Fruit fly (Drosophila melanogaster): ENCODE data around the gene CG46458.

Gene CG46458

DNA sequence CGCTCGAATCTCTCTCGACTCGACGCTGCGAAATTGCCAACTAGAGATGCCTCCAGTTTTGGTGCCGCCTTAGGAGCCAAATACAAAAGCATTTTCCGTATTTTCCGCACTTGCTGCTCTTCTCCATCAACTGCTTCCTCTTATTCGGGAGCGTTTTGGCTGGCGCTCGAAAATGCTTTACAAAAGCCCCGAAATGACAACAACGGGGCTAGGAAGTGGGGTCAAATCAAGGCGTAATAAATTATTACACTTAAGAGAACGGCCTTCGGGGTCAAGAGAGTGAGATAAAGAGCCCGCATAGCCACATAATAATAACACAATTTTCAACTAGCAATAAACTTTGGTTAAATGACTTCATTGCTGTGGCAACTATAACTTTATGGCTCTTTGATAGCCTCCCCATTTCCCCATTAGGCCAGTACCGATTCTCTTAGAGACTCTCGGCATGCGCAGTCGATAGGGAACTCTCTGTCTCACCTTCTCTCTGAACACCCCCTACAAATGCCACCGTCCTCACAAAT lies at the start of gene CG46458:
Gene CG46458, minus strand, starts transcription at position 51 of the 521 bp plus-strand sequence.
- no peak for TF ChIP-seq psq (optimal IDR thresholded peaks at IDR 0.05)
- TF ChIP-seq h (optimal IDR thresholded peaks at IDR 0.05) = no peak
- TF ChIP-seq insv (optimal IDR thresholded peaks at IDR 0.05) = no peak
- TF ChIP-seq Myc (optimal IDR thresholded peaks at IDR 0.05) = no peak
- TF ChIP-seq ttk (optimal IDR thresholded peaks at IDR 0.05) = no peak
- TF ChIP-seq Sin3A (optimal IDR thresholded peaks at IDR 0.05) = no peak

DNA sequence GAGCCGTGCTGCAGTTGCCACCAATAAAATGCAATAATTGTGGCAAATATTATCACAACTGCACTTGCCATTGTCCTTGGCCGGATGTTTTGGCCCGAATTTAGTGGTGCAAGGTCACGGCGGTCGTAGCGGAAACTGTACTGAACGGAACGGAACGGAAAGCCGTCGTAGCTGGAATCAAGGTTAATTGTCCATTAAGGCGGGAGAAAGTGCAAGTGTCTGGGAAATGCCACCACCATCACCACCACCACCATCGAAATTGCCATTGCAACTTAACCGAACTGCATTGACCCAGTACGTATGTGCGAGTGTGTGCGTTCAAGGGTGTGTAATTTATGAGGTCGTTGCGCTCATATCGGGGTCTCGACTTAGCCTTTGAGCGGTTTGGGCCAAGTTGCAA lies 48.8 kb upstream of the CG46458 start:
- TF ChIP-seq Sin3A (optimal IDR thresholded peaks at IDR 0.05) (no peak), Myc (optimal IDR thresholded peaks at IDR 0.05) (no peak), psq (optimal IDR thresholded peaks at IDR 0.05) (no peak), h (optimal IDR thresholded peaks at IDR 0.05) (no peak), insv (optimal IDR thresholded peaks at IDR 0.05) (no peak), ttk (optimal IDR thresholded peaks at IDR 0.05) (no peak)

DNA sequence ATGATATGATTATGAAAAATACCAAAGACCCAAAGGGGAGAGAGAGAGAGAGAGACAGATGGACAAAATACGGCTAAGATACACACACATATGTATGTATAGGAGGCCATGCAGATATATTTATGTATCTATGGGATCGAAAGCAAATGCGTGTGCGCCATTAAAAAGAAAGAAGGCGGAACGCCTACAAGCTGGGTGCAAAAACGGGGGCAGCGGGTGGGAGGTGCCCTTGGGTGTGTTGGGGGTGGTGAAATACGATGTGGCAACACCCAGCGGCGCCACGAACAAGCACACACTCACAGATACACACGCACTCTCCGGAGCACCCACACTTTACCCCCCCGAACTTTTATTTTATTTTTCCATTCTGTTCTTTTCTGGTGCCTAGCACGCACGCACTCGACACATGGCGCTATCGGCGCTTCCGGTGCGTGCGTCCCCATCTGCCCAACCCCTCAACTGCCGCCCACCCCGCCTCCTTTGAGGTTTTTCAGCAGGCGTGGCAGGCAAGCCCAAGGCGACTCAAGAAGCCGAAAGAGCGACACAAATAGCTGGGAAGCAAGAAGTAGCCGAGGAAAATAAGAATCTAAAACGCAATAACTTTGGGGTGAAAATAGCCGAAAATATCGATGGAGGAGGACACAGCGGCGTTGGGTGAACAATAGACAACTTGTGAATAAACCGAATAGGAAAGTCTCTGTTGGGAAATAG lies 46.5 kb upstream of the CG46458 start:
- TF ChIP-seq ttk (optimal IDR thresholded peaks at IDR 0.05) = no peak
- TF ChIP-seq psq (optimal IDR thresholded peaks at IDR 0.05) = no peak
- no peak for TF ChIP-seq Sin3A (optimal IDR thresholded peaks at IDR 0.05)
- TF ChIP-seq insv (optimal IDR thresholded peaks at IDR 0.05) = no peak
- no peak for TF ChIP-seq h (optimal IDR thresholded peaks at IDR 0.05)
- TF ChIP-seq Myc (optimal IDR thresholded peaks at IDR 0.05) = no peak

DNA sequence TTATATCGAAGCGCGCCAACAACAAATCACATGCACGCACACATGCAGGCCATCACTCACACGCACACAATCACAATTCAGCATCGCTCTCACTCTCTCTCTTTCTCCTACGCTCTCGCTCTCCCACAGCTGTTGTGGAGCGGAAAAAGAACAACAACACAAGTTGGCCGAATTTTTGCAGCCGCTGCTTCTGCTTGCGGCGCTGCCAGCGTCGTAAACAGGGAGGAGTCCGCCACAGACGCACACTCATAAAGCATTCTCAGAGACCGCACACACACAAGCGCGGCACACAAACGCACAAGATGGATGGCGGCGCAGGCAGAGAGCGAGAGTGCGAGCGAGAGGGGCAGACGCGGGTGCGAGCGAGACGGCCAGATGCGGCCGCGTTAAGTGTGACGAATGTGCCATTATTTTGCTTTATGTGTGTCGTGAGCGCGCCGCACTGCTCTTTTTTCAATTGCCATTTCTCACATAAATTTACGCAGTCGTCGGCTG lies 42.6 kb upstream of the CG46458 start:
- TF ChIP-seq insv (optimal IDR thresholded peaks at IDR 0.05) (no peak), h (optimal IDR thresholded peaks at IDR 0.05) (no peak), Sin3A (optimal IDR thresholded peaks at IDR 0.05) (no peak), psq (optimal IDR thresholded peaks at IDR 0.05) (no peak), Myc (optimal IDR thresholded peaks at IDR 0.05) (no peak), ttk (optimal IDR thresholded peaks at IDR 0.05) (no peak)

DNA sequence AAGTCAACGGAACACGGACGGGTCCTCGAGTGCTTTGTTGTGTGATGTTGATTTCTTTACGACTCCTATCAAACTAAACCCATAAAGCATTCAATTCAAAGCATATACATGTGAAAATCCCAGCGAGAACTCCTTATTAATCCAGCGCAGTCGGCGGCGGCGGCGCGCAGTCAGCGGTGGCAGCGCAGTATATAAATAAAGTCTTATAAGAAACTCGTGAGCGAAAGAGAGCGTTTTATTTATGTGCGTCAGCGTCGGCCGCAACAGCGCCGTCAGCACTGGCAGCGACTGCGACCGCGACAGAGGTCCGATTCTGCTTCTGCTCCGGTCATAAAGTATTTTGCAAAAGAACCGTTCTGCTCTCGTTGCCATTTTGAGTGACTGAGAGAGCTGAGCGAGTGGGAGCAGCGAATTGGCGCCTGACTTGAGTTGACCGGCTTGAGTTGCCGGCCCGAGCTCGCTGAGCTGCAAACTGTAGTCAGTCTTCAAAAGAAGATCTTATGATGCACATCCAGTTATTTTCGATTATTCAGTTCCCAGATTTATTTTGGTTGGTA lies 41.1 kb upstream of the CG46458 start, which contains the start of gene Antp:
Gene Antp, minus strand, starts transcription at position 75 of the 557 bp plus-strand sequence.
- TF ChIP-seq insv (optimal IDR thresholded peaks at IDR 0.05) (no peak), ttk (optimal IDR thresholded peaks at IDR 0.05) (no peak), psq (optimal IDR thresholded peaks at IDR 0.05) (no peak), Sin3A (optimal IDR thresholded peaks at IDR 0.05) (no peak), Myc (optimal IDR thresholded peaks at IDR 0.05) (no peak), h (optimal IDR thresholded peaks at IDR 0.05) (no peak)

DNA sequence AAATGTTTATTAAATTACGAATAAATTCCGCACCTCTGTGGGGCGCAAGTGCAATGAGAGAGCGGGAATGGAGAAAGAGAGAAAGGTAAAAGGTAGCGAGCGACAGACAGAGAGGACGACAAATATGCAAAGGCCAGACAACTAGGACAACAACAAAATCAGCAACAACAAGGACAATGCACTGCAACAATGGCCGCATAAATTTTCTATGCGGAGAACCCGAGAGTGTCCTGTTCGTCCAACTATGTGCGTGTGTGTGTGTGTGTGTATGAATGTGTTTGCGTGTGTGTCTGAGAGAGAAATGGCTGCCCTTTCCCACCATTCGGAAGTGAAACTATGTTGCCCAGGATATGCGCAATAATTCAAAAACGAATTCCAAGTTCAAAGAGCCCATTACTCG lies 38.8 kb upstream of the CG46458 start:
- TF ChIP-seq Myc (optimal IDR thresholded peaks at IDR 0.05) (no peak), insv (optimal IDR thresholded peaks at IDR 0.05) (no peak), ttk (optimal IDR thresholded peaks at IDR 0.05) (no peak)

DNA sequence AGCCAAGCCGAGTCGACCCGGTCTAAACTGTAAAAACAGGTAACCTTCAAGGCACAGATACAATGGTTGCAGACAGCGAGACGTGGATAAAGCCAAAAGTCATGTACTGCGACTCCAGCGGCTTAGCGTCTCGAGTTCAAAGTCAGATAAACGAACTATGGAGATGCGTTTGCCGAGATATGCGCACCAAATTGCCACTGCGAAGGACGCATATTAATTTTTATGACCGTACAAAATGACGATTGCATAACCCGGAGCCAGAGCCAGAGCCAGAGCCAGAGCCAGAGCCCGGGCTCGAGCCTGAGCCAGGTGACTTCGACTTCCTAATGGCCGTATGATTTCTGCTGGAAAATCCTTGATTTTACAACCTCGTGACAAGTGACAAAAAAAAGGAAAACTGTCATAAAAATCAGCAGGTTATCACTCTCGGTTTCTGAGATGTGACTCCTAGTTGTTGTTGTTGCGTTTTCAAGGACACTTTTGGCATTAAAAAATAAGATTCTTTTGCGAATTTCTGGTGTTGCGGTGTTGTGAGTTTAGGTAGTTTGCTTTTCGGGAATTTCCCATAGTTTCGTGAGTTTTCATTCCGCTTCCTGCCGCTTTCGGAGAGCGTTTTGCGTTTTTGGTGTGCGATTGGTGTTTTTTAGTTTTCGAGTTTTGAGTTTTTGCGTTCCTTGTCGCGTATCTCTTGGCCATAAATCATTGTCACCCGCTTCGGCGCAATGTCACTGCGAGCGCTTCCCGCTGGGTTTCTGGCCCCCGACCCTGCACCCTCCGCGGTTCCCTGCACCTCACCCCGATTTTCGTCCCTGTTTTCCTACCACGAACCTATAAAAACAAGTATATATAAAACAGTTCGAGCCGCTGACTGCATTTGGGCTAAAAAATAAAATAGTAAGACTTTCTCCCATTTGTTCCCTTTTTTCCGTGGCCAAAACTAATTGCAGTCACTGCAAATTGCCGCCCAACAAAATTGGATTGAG lies 36.7 kb upstream of the CG46458 start:
- no peak for TF ChIP-seq ttk (optimal IDR thresholded peaks at IDR 0.05)
- no peak for TF ChIP-seq insv (optimal IDR thresholded peaks at IDR 0.05)
- no peak for TF ChIP-seq h (optimal IDR thresholded peaks at IDR 0.05)
- TF ChIP-seq Myc (optimal IDR thresholded peaks at IDR 0.05) = no peak
- TF ChIP-seq psq (optimal IDR thresholded peaks at IDR 0.05) = no peak
- TF ChIP-seq Sin3A (optimal IDR thresholded peaks at IDR 0.05) = no peak

DNA sequence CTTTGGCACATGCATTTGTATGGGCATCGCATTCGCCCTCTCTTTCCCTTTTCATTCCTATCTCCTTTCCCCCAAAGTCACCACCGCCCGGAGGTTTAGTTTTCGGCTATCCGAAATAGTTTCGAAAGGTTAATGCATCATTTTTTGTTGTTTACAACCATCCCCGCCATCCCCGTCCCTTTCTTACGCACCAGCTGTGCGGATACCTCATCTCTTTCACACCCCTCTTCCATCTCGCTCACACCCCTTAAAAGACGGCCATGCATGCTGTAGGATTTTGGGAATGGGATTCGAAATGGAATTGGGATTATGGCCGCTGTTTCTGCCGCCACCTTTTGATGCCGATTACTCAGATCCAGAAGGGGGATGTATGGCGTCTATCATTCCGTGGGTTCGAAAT lies 33.7 kb upstream of the CG46458 start:
- TF ChIP-seq insv (optimal IDR thresholded peaks at IDR 0.05) (no peak), Sin3A (optimal IDR thresholded peaks at IDR 0.05) (no peak), psq (optimal IDR thresholded peaks at IDR 0.05) (no peak), h (optimal IDR thresholded peaks at IDR 0.05) (no peak)

DNA sequence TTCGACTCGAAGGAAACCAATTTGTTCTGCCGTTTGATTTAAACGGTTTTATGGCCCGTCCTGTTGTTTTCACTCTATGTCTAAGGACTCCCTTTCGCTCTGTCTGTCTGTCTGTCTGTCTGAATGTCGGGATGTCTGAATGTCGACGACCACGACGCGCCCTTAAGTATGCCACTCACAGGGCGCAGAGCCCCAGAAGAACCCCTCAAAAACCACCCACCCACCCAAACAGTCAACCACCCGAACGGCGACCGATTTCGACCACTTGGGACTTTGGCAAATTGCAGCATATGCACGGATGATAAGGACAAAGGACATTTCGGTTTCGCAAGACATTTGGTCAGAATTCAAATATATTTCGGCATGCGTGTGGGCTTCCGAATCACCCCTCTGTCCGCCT lies 32.7 kb upstream of the CG46458 start:
- TF ChIP-seq Myc (optimal IDR thresholded peaks at IDR 0.05) = no peak
- TF ChIP-seq ttk (optimal IDR thresholded peaks at IDR 0.05) = no peak
- TF ChIP-seq h (optimal IDR thresholded peaks at IDR 0.05) = no peak
- no peak for TF ChIP-seq insv (optimal IDR thresholded peaks at IDR 0.05)
- no peak for TF ChIP-seq psq (optimal IDR thresholded peaks at IDR 0.05)
- TF ChIP-seq Sin3A (optimal IDR thresholded peaks at IDR 0.05) = no peak

DNA sequence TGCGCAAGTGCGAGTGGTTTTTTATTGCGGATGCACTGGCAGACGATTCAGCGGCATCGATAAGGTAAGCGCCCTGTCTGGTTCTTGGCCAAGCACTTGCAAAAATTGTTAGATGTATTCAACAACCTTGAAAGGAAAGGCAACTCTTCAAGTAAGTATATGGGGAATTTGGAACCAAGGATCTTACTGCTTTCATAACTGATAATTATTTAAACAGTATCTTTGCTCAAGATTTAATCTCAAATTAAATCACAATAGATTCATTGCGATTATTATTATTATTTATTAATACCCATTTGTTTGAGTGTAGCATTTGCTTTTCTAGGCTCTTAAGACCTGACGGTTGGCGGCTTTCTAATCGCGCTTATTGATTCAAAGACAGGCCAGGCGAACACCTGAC lies 31.2 kb upstream of the CG46458 start:
- no peak for TF ChIP-seq Myc (optimal IDR thresholded peaks at IDR 0.05)
- TF ChIP-seq psq (optimal IDR thresholded peaks at IDR 0.05) = no peak
- no peak for TF ChIP-seq h (optimal IDR thresholded peaks at IDR 0.05)
- TF ChIP-seq insv (optimal IDR thresholded peaks at IDR 0.05) = no peak
- no peak for TF ChIP-seq ttk (optimal IDR thresholded peaks at IDR 0.05)
- no peak for TF ChIP-seq Sin3A (optimal IDR thresholded peaks at IDR 0.05)

DNA sequence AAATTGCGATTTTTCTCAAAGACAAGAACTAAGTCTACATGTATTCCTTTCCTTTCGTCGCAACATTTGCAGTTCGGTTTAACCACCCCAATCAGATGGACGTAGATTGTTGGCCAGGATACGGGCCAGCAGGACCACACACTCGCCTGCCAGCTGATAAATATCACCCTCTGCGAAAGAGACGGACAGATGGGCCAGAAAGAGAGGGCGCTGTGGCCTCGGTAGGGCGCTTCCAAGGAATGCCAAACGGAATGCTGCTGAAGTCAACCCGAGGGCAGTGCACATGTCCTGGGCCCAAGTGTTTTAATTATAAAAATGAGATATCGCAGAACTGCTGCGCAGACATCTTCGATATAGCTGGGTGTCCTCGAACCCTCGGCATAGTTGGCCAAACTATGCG lies 25.5 kb upstream of the CG46458 start:
- TF ChIP-seq Sin3A (optimal IDR thresholded peaks at IDR 0.05) (no peak), Myc (optimal IDR thresholded peaks at IDR 0.05) (no peak), h (optimal IDR thresholded peaks at IDR 0.05) (no peak), insv (optimal IDR thresholded peaks at IDR 0.05) (no peak)

DNA sequence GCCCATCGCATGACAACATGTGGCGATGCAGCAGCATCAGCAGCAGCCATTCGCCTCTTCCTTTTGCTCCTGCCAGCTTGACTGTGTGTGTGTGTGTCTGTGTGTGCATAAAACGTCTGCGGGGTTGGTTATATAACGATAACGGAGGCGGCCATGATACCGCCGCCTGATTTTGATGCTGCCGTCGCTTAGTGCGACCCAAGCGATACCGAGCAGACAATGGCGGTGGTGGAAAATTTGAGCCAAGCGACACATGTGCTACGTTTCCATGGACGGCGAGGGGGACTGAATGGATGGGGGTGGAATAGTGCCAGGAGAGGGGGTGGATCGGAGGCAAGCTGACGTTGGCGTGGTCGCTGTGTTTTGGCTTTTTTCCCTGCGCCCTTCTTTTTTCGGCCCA lies 20.2 kb upstream of the CG46458 start:
- no peak for TF ChIP-seq Myc (optimal IDR thresholded peaks at IDR 0.05)
- no peak for TF ChIP-seq Sin3A (optimal IDR thresholded peaks at IDR 0.05)
- TF ChIP-seq insv (optimal IDR thresholded peaks at IDR 0.05) = no peak
- no peak for TF ChIP-seq h (optimal IDR thresholded peaks at IDR 0.05)
